Worm (Caenorhabditis elegans): ENCODE data around the gene idi-1.
A peak's percentile ranks its signal among the peaks of the same experiment; 100 is the strongest.

The idi-1 gene

DNA sequence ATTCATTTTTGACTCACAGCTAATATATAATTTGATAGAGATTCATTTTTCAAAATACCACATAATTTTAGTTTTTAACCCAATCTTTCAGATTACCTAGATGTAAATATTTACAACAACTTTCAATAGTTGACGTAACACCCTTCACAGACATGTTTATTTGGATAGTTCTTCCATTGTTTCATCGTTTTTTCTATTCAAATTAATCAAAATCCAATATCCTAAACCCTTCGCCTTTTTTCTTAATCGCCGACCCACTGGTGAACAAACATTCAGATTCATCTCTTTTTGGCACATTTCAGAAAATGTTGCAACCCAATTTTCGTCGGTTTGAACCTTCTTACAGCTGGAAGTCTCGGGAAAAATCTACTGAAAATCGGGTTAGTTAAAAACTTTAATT is 7.5 kb downstream of the idi-1 start, which contains the start of gene K06H7.1:
K06H7.1 (plus strand) TSS at position 301 of the 400 bp plus-strand sequence.
- TF ChIP-seq hlh-17 (GFP tag; optimal IDR thresholded peaks at IDR 0.05; ENCODE audit: borderline replicate concordance) = no peak
- TF ChIP-seq unc-62 (GFP tag; optimal IDR thresholded peaks at IDR 0.05) = no peak
- no peak for TF ChIP-seq alr-1 (tag; optimal IDR thresholded peaks at IDR 0.05; ENCODE audit: borderline replicate concordance)
- TF ChIP-seq grh-1 (GFP tag; IDR thresholded peaks at IDR 0.05) = no peak
- TF ChIP-seq efl-1 (optimal IDR thresholded peaks at IDR 0.05) = no peak
- peak in 1 of 2 experiments; percentile 3 for TF ChIP-seq efl-1 (GFP tag; optimal IDR thresholded peaks at IDR 0.05 in 1 of 2)

DNA sequence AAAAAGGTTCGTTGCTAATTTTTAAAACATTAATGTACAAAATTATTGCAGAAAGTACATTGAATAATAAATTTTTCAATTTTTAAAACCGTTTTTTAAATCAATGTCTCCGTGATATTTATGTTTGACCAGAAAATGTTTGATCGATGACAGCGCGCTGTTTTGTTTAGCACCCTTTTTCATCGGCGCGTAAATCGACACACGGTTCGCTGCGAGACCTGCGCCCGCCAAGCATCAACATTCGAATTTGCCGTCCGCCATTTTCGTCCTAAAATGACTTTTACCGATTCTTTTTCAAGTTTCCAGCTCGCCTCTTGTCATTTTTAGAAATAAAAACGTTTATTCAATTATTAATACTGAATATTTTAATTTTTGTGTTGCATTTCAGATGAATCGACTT is 9.5 kb downstream of the idi-1 start, which contains the start of gene plk-1:
plk-1 (plus strand) TSS at position 389 of the 400 bp plus-strand sequence.
- TF ChIP-seq nhr-85 (tag) (peak; percentile 46), blmp-1 (tag; optimal IDR thresholded peaks at IDR 0.05) (peak; percentile 26), nhr-20 (tag; optimal IDR thresholded peaks at IDR 0.05) (peak; percentile 22), ceh-82 (tag; optimal IDR thresholded peaks at IDR 0.05) (peak in 1 of 3 experiments; percentile 25), mdl-1 (tag; optimal IDR thresholded peaks at IDR 0.05) (peak in 1 of 2 experiments; percentile 2), F16B12.6 (tag; optimal IDR thresholded peaks at IDR 0.05) (peak; percentile 15), aly-2 (tag; optimal IDR thresholded peaks at IDR 0.05) (no peak), egl-13 (tag; optimal IDR thresholded peaks at IDR 0.05) (no peak), lin-15B (tag; optimal IDR thresholded peaks at IDR 0.05) (no peak), nhr-12 (tag; optimal IDR thresholded peaks at IDR 0.05) (no peak), nhr-71 (tag; optimal IDR thresholded peaks at IDR 0.05) (peak; percentile 35), mep-1 (tag; optimal IDR thresholded peaks at IDR 0.05) (peak; percentile 19), dsc-1 (tag; optimal IDR thresholded peaks at IDR 0.05) (no peak), lsy-2 (tag; optimal IDR thresholded peaks at IDR 0.05) (peak; percentile 43 to 68), dpl-1 (GFP tag; optimal IDR thresholded peaks at IDR 0.05) (peak; percentile 79 to 86 (median 82)), ets-5 (GFP tag; IDR thresholded peaks at IDR 0.05) (no peak), ceh-90 (tag; optimal IDR thresholded peaks at IDR 0.05) (no peak), nhr-47 (tag; optimal IDR thresholded peaks at IDR 0.05) (peak; percentile 29), ceh-88 (GFP tag; IDR thresholded peaks at IDR 0.05) (no peak), mab-9 (GFP tag; IDR thresholded peaks at IDR 0.05) (no peak), lin-35 (GFP tag; optimal IDR thresholded peaks at IDR 0.05) (peak; percentile 72 to 91), snu-23 (GFP tag; optimal IDR thresholded peaks at IDR 0.05) (peak; percentile 50), jun-1 (tag; optimal IDR thresholded peaks at IDR 0.05) (no peak), rnt-1 (tag; optimal IDR thresholded peaks at IDR 0.05) (peak; percentile 33), ceh-8 (GFP tag; optimal IDR thresholded peaks at IDR 0.05) (no peak), xbp-1 (tag; optimal IDR thresholded peaks at IDR 0.05) (peak; percentile 18), efl-1 (optimal IDR thresholded peaks at IDR 0.05) (peak; percentile 81 to 89), efl-1 (GFP tag; optimal IDR thresholded peaks at IDR 0.05 in 1 of 2) (peak; percentile 84 to 98), lin-14 (GFP tag; optimal IDR thresholded peaks at IDR 0.05) (peak; percentile 14)

DNA sequence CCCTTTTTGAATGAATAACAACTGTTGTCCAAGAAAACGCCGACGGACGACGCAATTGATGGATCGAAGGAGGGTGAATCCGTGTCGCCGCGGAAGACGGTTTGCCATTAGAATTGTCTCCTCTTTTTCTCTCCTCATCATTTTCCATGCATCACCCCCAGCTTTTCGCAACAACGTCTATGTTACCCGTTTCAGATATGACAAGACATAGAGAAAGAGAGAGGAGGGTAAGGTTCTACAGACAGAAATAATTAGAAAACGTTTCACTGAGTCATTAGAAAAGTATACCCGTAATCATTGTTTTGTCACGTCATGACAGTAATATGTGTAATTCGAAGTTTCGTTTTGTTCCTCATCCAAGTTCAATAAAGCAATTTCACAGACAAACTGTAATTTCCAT is 14.3 kb downstream of the idi-1 start:
- TF ChIP-seq blmp-1 (tag; optimal IDR thresholded peaks at IDR 0.05) (peak; percentile 12), ets-5 (GFP tag; IDR thresholded peaks at IDR 0.05) (no peak), snpc-4 (tag; optimal IDR thresholded peaks at IDR 0.05) (no peak), mep-1 (tag; optimal IDR thresholded peaks at IDR 0.05) (no peak), egl-13 (tag; optimal IDR thresholded peaks at IDR 0.05) (no peak), grh-1 (GFP tag; IDR thresholded peaks at IDR 0.05) (no peak), efl-1 (optimal IDR thresholded peaks at IDR 0.05) (no peak), efl-1 (GFP tag; optimal IDR thresholded peaks at IDR 0.05 in 1 of 2) (peak in 1 of 2 experiments; percentile 88)

DNA sequence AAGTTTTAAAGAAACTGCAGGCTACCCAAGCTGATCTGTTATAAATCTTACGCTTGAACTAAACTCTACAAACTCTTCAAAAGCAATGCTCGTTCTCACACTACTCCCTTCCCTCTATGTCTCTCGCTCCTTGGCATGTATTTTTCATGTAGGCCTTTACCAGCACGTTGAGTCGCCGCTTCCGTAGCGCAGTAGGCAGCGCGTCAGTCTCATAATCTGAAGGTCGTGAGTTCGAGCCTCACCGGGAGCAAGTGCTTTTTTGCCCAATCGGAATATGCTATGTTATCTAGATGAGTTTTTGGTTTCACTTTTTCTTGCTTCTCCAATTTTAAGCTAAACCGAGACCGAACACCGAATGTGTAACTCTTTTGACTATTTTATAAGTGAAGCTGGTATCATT is 15.0 kb downstream of the idi-1 start:
- TF ChIP-seq elt-3 (tag; optimal IDR thresholded peaks at IDR 0.05) = no peak
- TF ChIP-seq nhr-28 (tag; optimal IDR thresholded peaks at IDR 0.05) = no peak
- peak; percentile 64 for TF ChIP-seq swsn-7 (tag; optimal IDR thresholded peaks at IDR 0.05)
- TF ChIP-seq lir-3 (tag; optimal IDR thresholded peaks at IDR 0.05; ENCODE audit: poor library complexity) = peak; percentile 18
- TF ChIP-seq ceh-8 (GFP tag; optimal IDR thresholded peaks at IDR 0.05) = no peak
- TF ChIP-seq unc-130 (tag; optimal IDR thresholded peaks at IDR 0.05) = no peak
- TF ChIP-seq xbp-1 (tag; optimal IDR thresholded peaks at IDR 0.05) = peak; percentile 53
- TF ChIP-seq lin-35 (GFP tag; optimal IDR thresholded peaks at IDR 0.05) = peak; percentile 60 to 64
- no peak for TF ChIP-seq zip-4 (GFP tag; optimal IDR thresholded peaks at IDR 0.05)
- TF ChIP-seq tlp-1 (tag; optimal IDR thresholded peaks at IDR 0.05) = no peak
- TF ChIP-seq efl-3 (GFP tag; optimal IDR thresholded peaks at IDR 0.05) = no peak
- TF ChIP-seq ama-1 (optimal IDR thresholded peaks at IDR 0.05) = no peak
- no peak for TF ChIP-seq C04F5.9 (tag; optimal IDR thresholded peaks at IDR 0.05)
- TF ChIP-seq nhr-71 (tag; optimal IDR thresholded peaks at IDR 0.05) = peak; percentile 62
- no peak for TF ChIP-seq blmp-1 (tag; optimal IDR thresholded peaks at IDR 0.05)
- no peak for TF ChIP-seq nhr-85 (tag)
- peak; percentile 39 for TF ChIP-seq C16A3.4 (tag; optimal IDR thresholded peaks at IDR 0.05)
- no peak for TF ChIP-seq hlh-17 (GFP tag; optimal IDR thresholded peaks at IDR 0.05; ENCODE audit: borderline replicate concordance)
- TF ChIP-seq ceh-63 (GFP tag; optimal IDR thresholded peaks at IDR 0.05) = no peak
- peak in 1 of 2 experiments; percentile 47 for TF ChIP-seq mdl-1 (tag; optimal IDR thresholded peaks at IDR 0.05)
- TF ChIP-seq fos-1 (tag; optimal IDR thresholded peaks at IDR 0.05) = no peak

All from whole organism, L1 larva.